Fruit fly (Drosophila melanogaster) whole organism, prepupa: ENCODE data around the gene pzg.
A peak's percentile ranks its signal among the peaks of the same experiment; 100 is the strongest.

Experiments used
- CG15336 ChIP-seq: fragments of 200-800 bp; sonication (Bioruptor generic); IDR thresholded peaks from 2 replicates; pipeline ENCODE4 v1.3.6; 2022; ENCODE audit warnings: missing biosample characterization, missing genetic modification characterization
- achi ChIP-seq: fragments of 200-800 bp; sonication (Bioruptor generic); optimal IDR thresholded peaks from 3 replicates; lab custom pipeline; 2016; ENCODE audit warnings: missing biosample characterization, missing genetic modification characterization
- dsx ChIP-seq: fragments of 200-800 bp; optimal IDR thresholded peaks from 3 replicates; lab custom pipeline; 2019; ENCODE audit warnings: missing biosample characterization, mild to moderate bottlenecking, missing genetic modification characterization, moderate library complexity; ENCODE audit not compliant: poor library complexity, severe bottlenecking
- fd85E ChIP-seq: fragments of 200-800 bp; sonication (Bioruptor generic); optimal IDR thresholded peaks from 3 replicates; lab custom pipeline; 2016; ENCODE audit warnings: missing biosample characterization, missing genetic modification characterization

DNA sequence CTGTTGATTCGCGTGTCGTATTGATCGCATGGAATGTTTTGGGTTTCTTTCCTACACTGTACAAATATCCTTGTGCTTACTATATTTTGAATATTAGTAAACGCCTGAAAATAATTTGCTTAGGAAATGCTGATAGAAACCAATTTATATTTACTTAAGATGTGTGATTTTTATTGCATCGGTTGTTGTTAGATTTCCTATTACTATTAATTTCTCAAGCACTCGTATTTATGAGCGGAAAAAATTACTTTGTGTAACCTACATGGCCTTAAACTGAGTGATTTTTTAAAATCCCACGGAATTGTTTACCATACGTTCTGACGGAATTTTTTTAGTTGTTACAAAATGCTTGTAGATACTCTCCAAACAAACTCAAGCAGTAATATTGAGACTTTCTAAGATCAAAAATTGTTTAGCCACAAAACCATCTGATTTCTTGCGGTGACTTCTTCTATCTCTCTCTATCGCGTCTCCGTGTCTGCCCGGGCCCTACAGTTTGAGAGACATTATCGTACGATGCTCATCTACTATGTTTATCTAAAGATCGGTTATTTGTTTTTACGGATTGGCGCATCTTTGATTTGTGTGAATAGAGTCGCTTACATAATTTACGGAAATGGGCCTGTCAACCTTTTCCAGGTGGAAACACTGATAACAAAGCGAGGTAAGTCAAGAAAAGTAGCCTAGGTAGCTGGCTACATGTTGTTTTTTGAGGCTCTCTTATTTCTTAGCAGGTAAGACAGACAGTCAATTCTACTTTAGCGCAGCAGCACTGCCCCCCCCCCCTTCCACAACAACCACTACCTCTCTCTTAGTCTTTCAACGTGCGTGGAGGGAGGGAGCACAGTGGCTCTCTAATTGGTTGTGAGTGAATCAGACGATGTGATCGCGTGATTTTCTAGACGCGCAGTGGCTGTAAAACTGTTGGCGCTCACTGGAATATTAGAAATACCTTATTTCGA, 9.3 kb upstream of the pzg start:
- peak; percentile 20 for TF ChIP-seq dsx (GFP tag; lab: Kevin White, UChicago)
- TF ChIP-seq achi, result peak; percentile 28
- no peak for TF ChIP-seq CG15336 (GFP tag; lab: Robert Waterston, UW)
- no peak for TF ChIP-seq fd85E (GFP tag; lab: Kevin White, UChicago)
